Fruit fly (Drosophila melanogaster) whole organism, embryonic: Measurements from ENCODE around the gene CG32425.
A peak's percentile ranks its signal among the peaks of the same experiment; 100 is the strongest.

Experiments used
- Aef1 ChIP-seq: fragments of 200-800 bp; sonication (Bioruptor generic); IDR thresholded peaks from 3 replicates; pipeline ENCODE4 v1.3.6; 2022; ENCODE audit warnings: missing biosample characterization, missing genetic modification characterization
- B-H1 ChIP-seq: fragments of 200-800 bp; sonication (Bioruptor generic); IDR thresholded peaks from 3 replicates; pipeline ENCODE4 v1.3.6; 2022; ENCODE audit warnings: missing biosample characterization, missing genetic modification characterization
- CG10321 ChIP-seq: fragments of 200-800 bp; sonication (Bioruptor generic); IDR thresholded peaks from 2 replicates; pipeline ENCODE4 v1.3.6; 2022; ENCODE audit warnings: missing biosample characterization, missing genetic modification characterization
- CG12299 ChIP-seq: fragments of 200-800 bp; sonication (Bioruptor generic); optimal IDR thresholded peaks from 2 replicates; lab custom pipeline; 2018; ENCODE audit warnings: missing biosample characterization, mild to moderate bottlenecking, missing genetic modification characterization
- CG12659 ChIP-seq: fragments of 200-800 bp; sonication (Bioruptor generic); optimal IDR thresholded peaks from 3 replicates; lab custom pipeline; 2017; ENCODE audit warnings: mild to moderate bottlenecking, missing biosample characterization, missing genetic modification reagents, missing genetic modification characterization
- CG12769 ChIP-seq: fragments of 200-800 bp; sonication (Bioruptor generic); optimal IDR thresholded peaks from 2 replicates; lab custom pipeline; 2019; ENCODE audit warnings: missing biosample characterization, mild to moderate bottlenecking, missing genetic modification characterization, moderate library complexity
- CG13123 ChIP-seq: fragments of 200-800 bp; sonication (Bioruptor generic); optimal IDR thresholded peaks from 2 replicates; lab custom pipeline; 2016; ENCODE audit warnings: missing biosample characterization, missing genetic modification characterization
- CG1602 ChIP-seq: fragments of 200-800 bp; sonication (Bioruptor generic); optimal IDR thresholded peaks from 3 replicates; lab custom pipeline; 2016; ENCODE audit warnings: missing biosample characterization, missing genetic modification characterization
- CG17359 ChIP-seq: fragments of 200-800 bp; sonication (Bioruptor generic); optimal IDR thresholded peaks from 3 replicates; lab custom pipeline; 2018; ENCODE audit warnings: missing biosample characterization, mild to moderate bottlenecking, missing genetic modification characterization, moderate library complexity
- CG17829 ChIP-seq: fragments of 200-800 bp; optimal IDR thresholded peaks from 2 replicates; lab custom pipeline; 2019; ENCODE audit warnings: missing biosample characterization, mild to moderate bottlenecking, missing genetic modification characterization, moderate library complexity
- CG34422 ChIP-seq: fragments of 200-800 bp; sonication (Bioruptor generic); IDR thresholded peaks from 3 replicates; pipeline ENCODE4 v1.3.6; 2022; ENCODE audit warnings: missing biosample characterization, missing genetic modification characterization
- CG8290 ChIP-seq, 3 experiments: fragments of 200-800 bp; sonication (Bioruptor generic); optimal IDR thresholded peaks; 2 replicates each; lab custom pipeline; 2016 to 2019; ENCODE audit warnings: missing biosample characterization in 3 of 3, missing genetic modification characterization in 3 of 3, mild to moderate bottlenecking in 2 of 3, moderate library complexity in 1 of 3
- CG9727 ChIP-seq: fragments of 200-800 bp; sonication (Bioruptor generic); optimal IDR thresholded peaks from 3 replicates; lab custom pipeline; 2017; ENCODE audit warnings: missing biosample characterization, mild to moderate bottlenecking, missing genetic modification characterization
- Dp ChIP-seq: fragments of 200-800 bp; sonication (Bioruptor generic); optimal IDR thresholded peaks from 2 replicates; lab custom pipeline; 2018; ENCODE audit warnings: missing biosample characterization, mild to moderate bottlenecking, missing genetic modification characterization, moderate library complexity
- E2f2 ChIP-seq: fragments of 200-800 bp; sonication (Bioruptor generic); IDR thresholded peaks from 2 replicates; pipeline ENCODE4 v1.3.6; 2022; ENCODE audit warnings: missing biosample characterization, missing genetic modification characterization
- H2.0 ChIP-seq: fragments of 200-800 bp; sonication (Bioruptor generic); IDR thresholded peaks from 2 replicates; pipeline ENCODE4 v1.3.6; 2022; ENCODE audit warnings: missing biosample characterization, missing genetic modification characterization
- Hmr ChIP-seq: fragments of 200-800 bp; sonication (Bioruptor generic); optimal IDR thresholded peaks from 3 replicates; lab custom pipeline; 2017; ENCODE audit warnings: mild to moderate bottlenecking, missing biosample characterization, missing genetic modification reagents, missing genetic modification characterization
- Hr39 ChIP-seq: fragments of >200 bp; optimal IDR thresholded peaks from 2 replicates; lab custom pipeline; 2017
- Lhr ChIP-seq: fragments of 200-800 bp; sonication (Bioruptor generic); optimal IDR thresholded peaks from 3 replicates; lab custom pipeline; 2017; ENCODE audit warnings: mild to moderate bottlenecking, missing biosample characterization, missing genetic modification reagents, missing genetic modification characterization
- MBD-R2 ChIP-seq: fragments of 200-800 bp; sonication (Bioruptor generic); IDR thresholded peaks from 2 replicates; pipeline ENCODE4 v1.3.6; 2022; ENCODE audit warnings: missing biosample characterization, missing genetic modification characterization
- Nf-YB ChIP-seq: fragments of 200-800 bp; sonication (Bioruptor generic); optimal IDR thresholded peaks from 3 replicates; lab custom pipeline; 2019; ENCODE audit warnings: missing biosample characterization, mild to moderate bottlenecking, missing genetic modification characterization, moderate library complexity
- Oaz ChIP-seq: fragments of 200-800 bp; sonication (Bioruptor generic); IDR thresholded peaks from 2 replicates; pipeline ENCODE4 v1.3.6; 2022; ENCODE audit warnings: missing biosample characterization, missing genetic modification characterization
- Opbp ChIP-seq: fragments of 200-800 bp; sonication (Bioruptor generic); IDR thresholded peaks from 3 replicates; pipeline ENCODE4 v1.3.6; 2022; ENCODE audit warnings: missing biosample characterization, missing genetic modification characterization; ENCODE audit not compliant: partially characterized antibody
- Xbp1 ChIP-seq: fragments of 200-800 bp; sonication (Bioruptor generic); optimal IDR thresholded peaks from 3 replicates; lab custom pipeline; 2016; ENCODE audit warnings: missing biosample characterization, mild to moderate bottlenecking, missing genetic modification characterization
- abd-A ChIP-seq: fragments of 200-800 bp; sonication (Bioruptor generic); optimal IDR thresholded peaks from 3 replicates; lab custom pipeline; 2019; ENCODE audit warnings: missing biosample characterization, mild to moderate bottlenecking, missing genetic modification characterization, moderate library complexity
- ac ChIP-seq: fragments of 200-800 bp; sonication (Bioruptor generic); optimal IDR thresholded peaks from 3 replicates; lab custom pipeline; 2017; ENCODE audit warnings: missing biosample characterization, mild to moderate bottlenecking, missing genetic modification characterization
- amos ChIP-seq: fragments of 200-800 bp; sonication (Bioruptor generic); IDR thresholded peaks from 2 replicates; pipeline ENCODE4 v1.3.6; 2022; ENCODE audit warnings: missing biosample characterization, missing genetic modification characterization; ENCODE audit not compliant: partially characterized antibody
- crol ChIP-seq: fragments of 200-800 bp; sonication (Bioruptor generic); IDR thresholded peaks from 2 replicates; pipeline ENCODE4 v1.3.6; 2022; ENCODE audit warnings: missing biosample characterization, missing genetic modification characterization
- cwo ChIP-seq: fragments of 200-800 bp; sonication (Bioruptor generic); optimal IDR thresholded peaks from 3 replicates; lab custom pipeline; 2017; ENCODE audit warnings: missing biosample characterization, missing genetic modification characterization, mild to moderate bottlenecking, moderate library complexity, missing genetic modification reagents
- dpn ChIP-seq, 2 experiments: fragments of 200-800 bp; sonication (Bioruptor generic); optimal IDR thresholded peaks; 3 replicates each; lab custom pipeline; 2016; ENCODE audit warnings: missing biosample characterization in 2 of 2, missing genetic modification characterization in 2 of 2
- esg ChIP-seq: fragments of 200-800 bp; sonication (Bioruptor generic); conservative IDR thresholded peaks from 2 replicates; pipeline ENCODE4 v1.3.6; 2022; ENCODE audit warnings: missing biosample characterization, missing genetic modification characterization
- grau ChIP-seq: fragments of 200-800 bp; optimal IDR thresholded peaks from 3 replicates; lab custom pipeline; 2019; ENCODE audit warnings: missing biosample characterization, mild to moderate bottlenecking, missing genetic modification characterization, moderate library complexity
- klu ChIP-seq: fragments of 200-800 bp; sonication (Bioruptor generic); IDR thresholded peaks from 2 replicates; pipeline ENCODE4 v1.3.6; 2022; ENCODE audit warnings: missing biosample characterization, missing genetic modification characterization
- kni ChIP-seq: fragments of 200-800 bp; sonication (Bioruptor generic); optimal IDR thresholded peaks from 3 replicates; lab custom pipeline; 2017; ENCODE audit warnings: mild to moderate bottlenecking, missing biosample characterization, missing genetic modification reagents, missing genetic modification characterization
- lbe ChIP-seq: fragments of 200-800 bp; sonication (Bioruptor generic); optimal IDR thresholded peaks from 2 replicates; lab custom pipeline; 2016; ENCODE audit warnings: missing biosample characterization, mild to moderate bottlenecking, missing genetic modification characterization
- nerfin-1 ChIP-seq: fragments of 200-800 bp; sonication (Bioruptor generic); optimal IDR thresholded peaks from 3 replicates; lab custom pipeline; 2019; ENCODE audit warnings: missing biosample characterization, mild to moderate bottlenecking, missing genetic modification characterization, moderate library complexity
- nmo ChIP-seq: fragments of 200-800 bp; sonication (Bioruptor generic); optimal IDR thresholded peaks from 2 replicates; lab custom pipeline; 2018; ENCODE audit warnings: missing biosample characterization, mild to moderate bottlenecking, missing genetic modification characterization, moderate library complexity
- pzg ChIP-seq: fragments of 200-800 bp; sonication (Bioruptor generic); optimal IDR thresholded peaks from 3 replicates; lab custom pipeline; 2018; ENCODE audit warnings: missing biosample characterization, mild to moderate bottlenecking, missing genetic modification characterization, moderate library complexity
- sd ChIP-seq: fragments of 200-800 bp; sonication (Bioruptor generic); optimal IDR thresholded peaks from 3 replicates; lab custom pipeline; 2018; ENCODE audit warnings: missing biosample characterization, mild to moderate bottlenecking, missing genetic modification characterization, moderate library complexity
- sob ChIP-seq: fragments of 200-800 bp; sonication (Bioruptor generic); IDR thresholded peaks from 2 replicates; pipeline ENCODE4 v1.3.6; 2022; ENCODE audit warnings: missing biosample characterization, missing genetic modification characterization
- tna ChIP-seq: fragments of 200-800 bp; sonication (Bioruptor generic); IDR thresholded peaks from 2 replicates; pipeline ENCODE4 v1.3.6; 2022; ENCODE audit warnings: missing biosample characterization, missing genetic modification characterization; ENCODE audit not compliant: partially characterized antibody
- trem ChIP-seq: fragments of 200-800 bp; optimal IDR thresholded peaks from 3 replicates; lab custom pipeline; 2019; ENCODE audit warnings: missing biosample characterization, mild to moderate bottlenecking, missing genetic modification characterization, moderate library complexity
- wek ChIP-seq: fragments of 200-800 bp; sonication (Bioruptor generic); optimal IDR thresholded peaks from 3 replicates; lab custom pipeline; 2018; ENCODE audit warnings: missing biosample characterization, mild to moderate bottlenecking, missing genetic modification characterization, moderate library complexity
- zen ChIP-seq: fragments of 200-800 bp; sonication (Bioruptor generic); optimal IDR thresholded peaks from 3 replicates; lab custom pipeline; 2018; ENCODE audit warnings: missing biosample characterization, mild to moderate bottlenecking, missing genetic modification characterization, moderate library complexity

Gene CG32425

DNA sequence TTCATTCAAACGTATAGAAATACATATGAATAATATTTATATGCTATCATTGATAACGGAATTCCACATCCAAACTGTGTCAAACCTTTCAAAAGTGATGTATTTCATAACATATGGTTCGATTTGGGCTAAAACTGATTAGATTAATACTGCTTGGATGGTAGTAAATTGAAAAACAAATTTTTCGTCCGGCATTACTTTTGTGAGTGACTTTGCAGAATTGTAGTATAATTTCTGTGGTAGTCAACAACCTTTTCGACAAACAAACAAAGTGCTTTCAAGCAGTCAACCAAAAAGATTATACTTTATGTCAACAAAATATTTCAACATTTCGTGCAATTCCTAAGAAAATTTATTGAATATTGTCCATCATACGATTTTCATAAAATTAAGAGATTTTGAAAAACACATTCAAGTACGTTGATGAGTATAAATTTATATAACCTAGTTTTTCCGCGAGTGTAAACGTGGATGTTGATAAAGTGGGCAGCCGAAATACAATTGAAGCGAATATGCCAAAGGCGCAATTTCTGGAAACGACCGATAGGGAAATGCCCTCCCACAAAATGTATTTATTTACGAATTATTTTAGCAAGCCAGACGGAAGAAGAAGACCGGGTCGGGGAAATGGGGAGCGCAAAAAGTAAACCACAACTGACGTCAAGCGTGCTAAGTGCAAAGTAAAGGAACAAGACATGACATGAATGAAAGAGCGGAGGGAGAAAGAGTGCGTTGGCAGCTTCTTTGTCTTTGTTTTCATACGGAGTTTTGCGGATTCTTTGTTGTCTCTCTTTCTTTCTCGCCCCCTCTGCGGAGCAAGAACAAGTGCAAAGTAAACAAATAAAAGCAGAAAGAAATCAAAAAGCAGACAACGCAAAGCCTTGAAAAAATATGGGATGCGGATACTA lies 21.0 kb downstream of the CG32425 start (continued):
- TF ChIP-seq dpn (GFP tag; optimal IDR thresholded peaks at IDR 0.05; lab: Kevin White, UChicago) = peak in 1 of 2 experiments; percentile 5
- peak; percentile 49 for TF ChIP-seq grau
- no peak for TF ChIP-seq Opbp (GFP tag; lab: Robert Waterston, UW)
- peak; percentile 13 for TF ChIP-seq CG9727 (GFP tag; lab: Kevin White, UChicago)
- peak; percentile 22; the same call in 1 of the 2 replicates for TF ChIP-seq esg (GFP tag; lab: Robert Waterston, UW)
- no peak for TF ChIP-seq Lhr
- peak; percentile 28 for TF ChIP-seq cwo (GFP tag; lab: Kevin White, UChicago)
- no peak for TF ChIP-seq nerfin-1
- TF ChIP-seq klu (GFP tag; lab: Robert Waterston, UW) = no peak
- TF ChIP-seq, all 482 proteins: peak for 142

DNA sequence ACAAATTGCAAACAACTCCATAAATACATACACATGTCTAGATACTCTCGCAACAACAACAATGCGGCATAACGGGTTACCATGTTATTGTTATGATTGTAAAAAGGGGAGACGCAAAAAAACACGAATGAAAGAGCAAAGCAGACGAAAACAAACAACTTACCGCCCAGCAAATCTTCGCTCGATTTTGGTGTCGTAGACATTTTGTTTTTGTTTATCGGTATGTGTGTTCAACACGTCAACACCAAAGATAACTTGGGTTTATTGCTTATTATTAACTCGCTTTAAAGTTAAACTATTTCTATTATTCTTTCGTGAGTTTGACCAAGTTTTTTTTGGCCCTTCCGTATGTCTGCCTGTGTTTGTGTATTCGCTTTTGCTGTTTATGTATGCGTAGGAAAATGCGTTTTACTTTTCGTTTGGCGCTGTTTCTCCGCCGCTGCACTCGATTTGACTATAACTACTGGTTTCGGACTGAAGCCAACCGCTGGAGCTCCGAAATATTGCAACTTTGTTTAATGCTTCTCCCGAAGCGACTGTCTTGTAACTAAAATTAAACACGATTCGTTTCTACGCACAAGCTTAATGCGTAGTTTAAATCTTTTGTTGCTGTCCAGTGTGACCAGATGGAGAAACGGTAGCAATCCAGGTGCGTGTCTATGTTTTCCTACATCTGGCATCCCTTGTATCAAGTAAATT lies 21.8 kb downstream of the CG32425 start, which contains the start of gene BNIP3:
BNIP3 (minus strand) TSS at position 589 of the 699 bp plus-strand sequence.
- TF ChIP-seq CG13123 (GFP tag; lab: Kevin White, UChicago) = no peak
- peak; percentile 8 for TF ChIP-seq CG12299 (tag; lab: Kevin White, UChicago)
- peak; percentile 55 for TF ChIP-seq trem (tag; lab: Kevin White, UChicago)
- peak; percentile 52 for TF ChIP-seq abd-A (tag; lab: Kevin White, UChicago)
- TF ChIP-seq E2f2 (GFP tag; lab: Robert Waterston, UW) = peak; percentile 85
- TF ChIP-seq kni (GFP tag; lab: Kevin White, UChicago) = peak; percentile 5
- peak; percentile 39 for TF ChIP-seq nerfin-1
- TF ChIP-seq Aef1 (GFP tag; lab: Robert Waterston, UW) = peak; percentile 23; the same call in 1 of the 3 replicates
- TF ChIP-seq CG8290 (GFP tag; optimal IDR thresholded peaks at IDR 0.05; lab: Kevin White, UChicago) = no peak
- TF ChIP-seq CG8290 (tag; optimal IDR thresholded peaks at IDR 0.05; lab: Kevin White, UChicago) = peak in 1 of 2 experiments; percentile 68
- TF ChIP-seq CG12659 (GFP tag; lab: Kevin White, UChicago) = peak; percentile 53
- TF ChIP-seq Dp (GFP tag; lab: Kevin White, UChicago) = peak; percentile 78
- no peak for TF ChIP-seq CG1602 (GFP tag; lab: Kevin White, UChicago)
- TF ChIP-seq CG17829 (tag; lab: Kevin White, UChicago) = peak; percentile 18
- TF ChIP-seq CG12769 (tag; lab: Kevin White, UChicago) = peak; percentile 3
- TF ChIP-seq Xbp1 (GFP tag; lab: Kevin White, UChicago) = peak; percentile 6
- TF ChIP-seq sob (GFP tag; lab: Robert Waterston, UW) = 0 out of 2 replicates have a peak, but pooled peaks have one; percentile 13
- TF ChIP-seq Hr39 = no peak
- TF ChIP-seq Hmr = peak; percentile 24
- TF ChIP-seq lbe (GFP tag; lab: Kevin White, UChicago) = peak; percentile 12
- TF ChIP-seq wek (GFP tag; lab: Kevin White, UChicago) = peak; percentile 3
- peak; percentile 23; the same call in 1 of the 3 replicates for TF ChIP-seq CG34422 (GFP tag; lab: Robert Waterston, UW)
- no peak for TF ChIP-seq tna
- no peak for TF ChIP-seq ac (GFP tag; lab: Kevin White, UChicago)
- peak; percentile 21 for TF ChIP-seq nmo (GFP tag; lab: Kevin White, UChicago)
- peak; percentile 80 for TF ChIP-seq pzg (GFP tag; lab: Kevin White, UChicago)
- TF ChIP-seq B-H1 = no peak
- TF ChIP-seq sd (tag; lab: Kevin White, UChicago) = peak; percentile 67
- TF ChIP-seq MBD-R2 (GFP tag; lab: Robert Waterston, UW) = peak; percentile 23; the same call in 1 of the 2 replicates
- TF ChIP-seq amos = peak; percentile 41; the same call in 1 of the 2 replicates
- TF ChIP-seq CG17359 (tag; lab: Kevin White, UChicago) = peak; percentile 20
- no peak for TF ChIP-seq CG10321
- TF ChIP-seq H2.0 = no peak
- TF ChIP-seq crol (GFP tag; lab: Robert Waterston, UW) = no peak
- peak; percentile 24 for TF ChIP-seq Nf-YB (GFP tag; lab: Kevin White, UChicago)
- TF ChIP-seq zen (tag; lab: Kevin White, UChicago) = peak; percentile 10
- TF ChIP-seq Oaz (GFP tag; lab: Robert Waterston, UW) = no peak
